Worm (Caenorhabditis elegans) whole organism, L4 larva: ENCODE results near the gene Y73B6A.1.

ENCODE experiments used
- D1046.2 ChIP-seq: fragments of 200-800 bp; sonication (Bioruptor generic); IDR thresholded peaks from 2 replicates; pipeline ENCODE4 v1.3.6; 2022; ENCODE audit warnings: missing genetic modification characterization, missing compliant biosample characterization
- dpl-1 ChIP-seq: fragments of 150-350 bp; optimal IDR thresholded peaks from 2 replicates; lab custom pipeline; 2014; ENCODE audit warnings: missing biosample characterization, missing genetic modification reagents, missing genetic modification characterization
- madf-5 ChIP-seq, 2 experiments: fragments of 200-800 bp; sonication (Bioruptor generic); IDR thresholded peaks; 2 replicates each; pipeline ENCODE4 v1.3.6; 2022; ENCODE audit warnings: missing compliant biosample characterization in 2 of 2, missing genetic modification characterization in 2 of 2
- nhr-237 ChIP-seq: sonication (generic microtip); optimal IDR thresholded peaks from 2 replicates; lab custom pipeline; 2017; ENCODE audit warnings: missing biosample characterization, missing genetic modification characterization
- snpc-1.2 ChIP-seq: fragments of 200-800 bp; sonication (Bioruptor generic); IDR thresholded peaks from 2 replicates; pipeline ENCODE4 v1.3.6; 2022; ENCODE audit warnings: missing genetic modification reagents, missing genetic modification characterization, missing compliant biosample characterization
- snpc-4 ChIP-seq: fragments of 150-350 bp; optimal IDR thresholded peaks from 2 replicates; lab custom pipeline; 2014; ENCODE audit warnings: missing biosample characterization, missing genetic modification characterization

ce11 chrIV:6655747-6656146 is 12.1 kb downstream of the Y73B6A.1 start:
- no peak for TF ChIP-seq D1046.2 (GFP tag; lab: Robert Waterston, UW)
- TF ChIP-seq madf-5 (GFP tag; IDR thresholded peaks at IDR 0.05; lab: Robert Waterston, UW): no peak
- no peak for TF ChIP-seq snpc-1.2 (GFP tag; lab: Robert Waterston, UW)
- no peak for TF ChIP-seq snpc-4
- no peak for TF ChIP-seq nhr-237 (tag; lab: Kevin White, UChicago)
- no peak for TF ChIP-seq dpl-1 (GFP tag; lab: Kevin White, UChicago)
